Fruit fly (Drosophila melanogaster): ENCODE measurements around the gene pkm.

DNA sequence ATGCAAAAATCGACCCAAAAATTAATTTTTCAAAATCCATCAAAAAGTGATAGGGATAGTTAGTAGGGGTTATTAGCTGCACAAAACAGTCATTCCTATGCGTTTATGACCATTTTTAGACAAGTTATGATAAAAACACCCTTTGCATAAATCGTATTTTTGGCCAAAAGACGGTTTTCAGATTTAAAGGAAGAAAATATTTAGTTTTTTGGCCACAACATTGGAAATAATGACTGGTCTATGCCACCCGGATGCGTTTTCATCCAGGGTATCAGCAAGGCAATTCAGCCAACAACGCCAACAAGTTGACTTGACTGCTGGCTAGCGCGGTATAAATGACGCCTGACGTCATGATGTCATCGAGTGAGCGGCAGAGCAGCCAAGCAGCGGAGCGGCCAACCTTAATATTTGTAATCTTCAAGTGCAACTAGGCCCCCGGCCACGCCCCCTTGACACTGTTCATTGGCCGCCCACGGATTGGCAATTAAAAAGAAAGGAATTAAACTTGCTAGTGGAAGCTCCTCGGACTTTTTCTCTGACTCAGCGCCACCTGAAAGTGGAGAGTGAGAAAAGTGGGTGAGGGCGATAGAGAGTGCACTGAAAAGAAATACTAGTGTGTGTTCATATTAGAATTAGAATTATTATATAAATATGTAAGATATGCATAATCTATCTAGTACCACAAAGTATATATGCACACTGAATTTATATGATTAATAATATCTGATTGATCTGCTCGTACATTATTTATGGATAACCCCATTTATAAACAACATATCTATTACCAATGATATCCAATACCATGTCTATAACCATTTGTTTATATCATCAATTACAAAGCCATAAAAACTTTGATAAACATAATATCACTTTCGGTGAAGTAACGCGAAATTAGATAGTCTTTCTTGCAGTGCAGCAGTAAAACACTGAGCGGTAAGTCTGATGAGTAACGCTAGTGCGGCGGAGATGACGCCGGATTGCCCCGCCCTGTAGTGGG is 23.9 kb downstream of the pkm start:
- no peak for TF ChIP-seq CG8478 (optimal IDR thresholded peaks at IDR 0.05)
- TF ChIP-seq CTCF (optimal IDR thresholded peaks at IDR 0.05), result no peak
